Fruit fly (Drosophila melanogaster) whole organism, embryonic: ENCODE results near the gene Ugt36F1.

Experiments used
- Bdp1 ChIP-seq: fragments of 200-800 bp; sonication (Bioruptor generic); optimal IDR thresholded peaks from 3 replicates; lab custom pipeline; 2016; ENCODE audit warnings: missing biosample characterization, missing genetic modification characterization
- Blimp-1 ChIP-seq: fragments of 200-800 bp; sonication (Bioruptor generic); optimal IDR thresholded peaks from 3 replicates; lab custom pipeline; 2018; ENCODE audit warnings: missing biosample characterization, missing genetic modification characterization, mild to moderate bottlenecking, moderate library complexity, missing genetic modification reagents
- BtbVII ChIP-seq: fragments of 200-800 bp; sonication (Bioruptor generic); optimal IDR thresholded peaks from 3 replicates; lab custom pipeline; 2017; ENCODE audit warnings: missing biosample characterization, mild to moderate bottlenecking, missing genetic modification characterization
- CG1024 ChIP-seq: fragments of 200-800 bp; sonication (Bioruptor generic); IDR thresholded peaks from 2 replicates; pipeline ENCODE4 v1.3.6; 2022; ENCODE audit warnings: missing biosample characterization, missing genetic modification characterization
- CG11560 ChIP-seq: fragments of 200-800 bp; sonication (Bioruptor generic); IDR thresholded peaks from 3 replicates; pipeline ENCODE4 v1.3.6; 2022; ENCODE audit warnings: missing biosample characterization, missing genetic modification characterization
- CG12219 ChIP-seq: fragments of 200-800 bp; sonication (Bioruptor generic); optimal IDR thresholded peaks from 3 replicates; lab custom pipeline; 2018; ENCODE audit warnings: missing biosample characterization, mild to moderate bottlenecking, missing genetic modification characterization
- CG13296 ChIP-seq: fragments of 200-800 bp; sonication (Bioruptor generic); optimal IDR thresholded peaks from 3 replicates; lab custom pipeline; 2018; ENCODE audit warnings: missing biosample characterization, mild to moderate bottlenecking, missing genetic modification characterization
- CG14860 ChIP-seq: fragments of 200-800 bp; sonication (Bioruptor generic); IDR thresholded peaks from 3 replicates; pipeline ENCODE4 v1.3.6; 2022; ENCODE audit warnings: missing biosample characterization, missing genetic modification characterization; ENCODE audit not compliant: partially characterized antibody
- CG15514 ChIP-seq: fragments of 200-800 bp; sonication (Bioruptor generic); optimal IDR thresholded peaks from 3 replicates; lab custom pipeline; 2017; ENCODE audit warnings: missing biosample characterization, missing genetic modification characterization, mild to moderate bottlenecking, moderate library complexity, missing genetic modification reagents
- CG17328 ChIP-seq: fragments of 200-800 bp; sonication (Bioruptor generic); IDR thresholded peaks from 2 replicates; pipeline ENCODE4 v1.3.6; 2022; ENCODE audit warnings: missing biosample characterization, missing genetic modification characterization
- CG17385 ChIP-seq: fragments of 200-800 bp; sonication (Bioruptor generic); optimal IDR thresholded peaks from 3 replicates; lab custom pipeline; 2018; ENCODE audit warnings: missing biosample characterization, mild to moderate bottlenecking, missing genetic modification characterization
- CG1792 ChIP-seq: fragments of 200-800 bp; sonication (Bioruptor generic); optimal IDR thresholded peaks from 2 replicates; lab custom pipeline; 2016; ENCODE audit warnings: missing biosample characterization, missing genetic modification characterization
- CG2199 ChIP-seq: fragments of 200-800 bp; sonication (Bioruptor generic); IDR thresholded peaks from 3 replicates; pipeline ENCODE4 v1.3.6; 2022; ENCODE audit warnings: missing biosample characterization, missing genetic modification characterization
- CG31365 ChIP-seq: fragments of 200-800 bp; sonication (Bioruptor generic); optimal IDR thresholded peaks from 2 replicates; lab custom pipeline; 2018; ENCODE audit warnings: missing biosample characterization, mild to moderate bottlenecking, missing genetic modification characterization
- CG33213 ChIP-seq: fragments of 200-800 bp; sonication (Bioruptor generic); optimal IDR thresholded peaks from 3 replicates; lab custom pipeline; 2016; ENCODE audit warnings: missing biosample characterization, missing genetic modification characterization
- CG3726 ChIP-seq: fragments of 200-800 bp; sonication (Bioruptor generic); IDR thresholded peaks from 3 replicates; pipeline ENCODE4, ENCODE4 v1.3.6; 2022; ENCODE audit warnings: missing biosample characterization, missing genetic modification characterization
- CG6791 ChIP-seq: fragments of 200-800 bp; sonication (Bioruptor generic); IDR thresholded peaks from 3 replicates; pipeline ENCODE4 v1.3.6; 2022; ENCODE audit warnings: missing biosample characterization, missing genetic modification characterization; ENCODE audit not compliant: partially characterized antibody
- CG6854 ChIP-seq: fragments of 200-800 bp; sonication (Bioruptor generic); optimal IDR thresholded peaks from 3 replicates; lab custom pipeline; 2017; ENCODE audit warnings: missing biosample characterization, mild to moderate bottlenecking, missing genetic modification characterization
- CG7745 ChIP-seq: fragments of 200-800 bp; sonication (Bioruptor generic); optimal IDR thresholded peaks from 2 replicates; lab custom pipeline; 2018; ENCODE audit warnings: missing biosample characterization, mild to moderate bottlenecking, missing genetic modification characterization, moderate library complexity
- CG9797 ChIP-seq: fragments of 200-800 bp; sonication (Bioruptor generic); optimal IDR thresholded peaks from 3 replicates; lab custom pipeline; 2018; ENCODE audit warnings: missing biosample characterization, mild to moderate bottlenecking, missing genetic modification characterization
- Dll ChIP-seq: fragments of 200-800 bp; sonication (Bioruptor generic); IDR thresholded peaks from 4 replicates; pipeline ENCODE4 v1.3.6; 2022; ENCODE audit warnings: missing biosample characterization, missing genetic modification characterization; ENCODE audit not compliant: partially characterized antibody
- ERR ChIP-seq: fragments of 200-800 bp; sonication (Bioruptor generic); optimal IDR thresholded peaks from 2 replicates; lab custom pipeline; 2016; ENCODE audit warnings: missing biosample characterization, missing genetic modification characterization
- Hr3 ChIP-seq: fragments of 200-800 bp; sonication (Bioruptor generic); optimal IDR thresholded peaks from 3 replicates; lab custom pipeline; 2016; ENCODE audit warnings: missing biosample characterization, missing genetic modification characterization
- Hr39 ChIP-seq: fragments of >200 bp; optimal IDR thresholded peaks from 2 replicates; lab custom pipeline; 2017
- Hr78 ChIP-seq, 2 experiments: fragments of 200-800 bp in 1 of 2; fragments of >200 bp in 1 of 2; sonication (Bioruptor generic) in 1 of 2; optimal IDR thresholded peaks; 2 replicates each; lab custom pipeline; 2017 to 2019; ENCODE audit warnings: missing biosample characterization in 2 of 2, missing genetic modification characterization in 2 of 2, mild to moderate bottlenecking in 1 of 2, moderate library complexity in 1 of 2
- MESR4 ChIP-seq: fragments of 200-800 bp; sonication (Bioruptor generic); optimal IDR thresholded peaks from 2 replicates; lab custom pipeline; 2018; ENCODE audit warnings: missing biosample characterization, mild to moderate bottlenecking, missing genetic modification characterization, moderate library complexity
- Mes4 ChIP-seq: fragments of 200-800 bp; sonication (Bioruptor generic); optimal IDR thresholded peaks from 2 replicates; lab custom pipeline; 2016; ENCODE audit warnings: missing biosample characterization, missing genetic modification characterization
- Nf-YA ChIP-seq: fragments of 200-800 bp; sonication (Bioruptor generic); IDR thresholded peaks from 2 replicates; pipeline ENCODE4 v1.3.6; 2022; ENCODE audit warnings: missing biosample characterization, missing genetic modification characterization
- Nf-YC ChIP-seq: fragments of 200-800 bp; optimal IDR thresholded peaks from 3 replicates; lab custom pipeline; 2019; ENCODE audit warnings: missing biosample characterization, mild to moderate bottlenecking, missing genetic modification characterization, moderate library complexity
- Optix ChIP-seq: fragments of 200-800 bp; sonication (Bioruptor generic); IDR thresholded peaks from 3 replicates; pipeline ENCODE4 v1.3.6; 2022; ENCODE audit warnings: missing biosample characterization, missing genetic modification characterization
- Side ChIP-seq: fragments of 200-800 bp; sonication (Bioruptor generic); optimal IDR thresholded peaks from 2 replicates; lab custom pipeline; 2016; ENCODE audit warnings: missing biosample characterization, missing genetic modification characterization
- Sry-β ChIP-seq: fragments of 200-800 bp; sonication (Bioruptor generic); optimal IDR thresholded peaks from 2 replicates; lab custom pipeline; 2018; ENCODE audit warnings: missing biosample characterization, mild to moderate bottlenecking, missing genetic modification characterization, moderate library complexity
- abd-A ChIP-seq: fragments of 200-800 bp; sonication (Bioruptor generic); optimal IDR thresholded peaks from 3 replicates; lab custom pipeline; 2019; ENCODE audit warnings: missing biosample characterization, mild to moderate bottlenecking, missing genetic modification characterization, moderate library complexity
- bcd ChIP-seq: fragments of 200-800 bp; sonication (Bioruptor generic); optimal IDR thresholded peaks from 2 replicates; lab custom pipeline; 2017; ENCODE audit warnings: missing biosample characterization, mild to moderate bottlenecking, missing genetic modification characterization
- chm ChIP-seq: fragments of 200-800 bp; sonication (Bioruptor generic); IDR thresholded peaks from 2 replicates; pipeline ENCODE4 v1.3.6; 2022; ENCODE audit warnings: missing biosample characterization, missing genetic modification characterization
- eve ChIP-seq, 2 experiments: fragments of >200 bp; optimal IDR thresholded peaks; 2 replicates each; lab custom pipeline; 2017; ENCODE audit warnings: missing biosample characterization in 2 of 2, missing genetic modification characterization in 2 of 2
- fd102C ChIP-seq: fragments of 200-800 bp; sonication (Bioruptor generic); optimal IDR thresholded peaks from 2 replicates; lab custom pipeline; 2018; ENCODE audit warnings: missing biosample characterization, mild to moderate bottlenecking, missing genetic modification characterization, moderate library complexity
- fd64A ChIP-seq: fragments of 200-800 bp; sonication (Bioruptor generic); optimal IDR thresholded peaks from 3 replicates; lab custom pipeline; 2018; ENCODE audit warnings: missing biosample characterization, mild to moderate bottlenecking, missing genetic modification characterization
- fru ChIP-seq: fragments of >200 bp; optimal IDR thresholded peaks from 2 replicates; lab custom pipeline; 2017
- grau ChIP-seq: fragments of 200-800 bp; optimal IDR thresholded peaks from 3 replicates; lab custom pipeline; 2019; ENCODE audit warnings: missing biosample characterization, mild to moderate bottlenecking, missing genetic modification characterization, moderate library complexity
- gsb-n ChIP-seq: fragments of 200-800 bp; sonication (Bioruptor generic); optimal IDR thresholded peaks from 3 replicates; lab custom pipeline; 2018; ENCODE audit warnings: missing biosample characterization, mild to moderate bottlenecking, missing genetic modification characterization
- h ChIP-seq: fragments of >200 bp; optimal IDR thresholded peaks from 2 replicates; lab custom pipeline; 2017
- hb ChIP-seq: fragments of 200-800 bp; sonication (Bioruptor generic); IDR thresholded peaks from 3 replicates; pipeline ENCODE4 v1.3.6; 2022; ENCODE audit warnings: missing biosample characterization, missing genetic modification characterization; ENCODE audit not compliant: partially characterized antibody
- jumu ChIP-seq: fragments of 200-800 bp; sonication (Bioruptor generic); optimal IDR thresholded peaks from 3 replicates; lab custom pipeline; 2016; ENCODE audit warnings: missing biosample characterization, missing genetic modification characterization
- mirr ChIP-seq: fragments of 200-800 bp; sonication (Bioruptor generic); optimal IDR thresholded peaks from 3 replicates; lab custom pipeline; 2018; ENCODE audit warnings: missing biosample characterization, mild to moderate bottlenecking, missing genetic modification characterization
- odd ChIP-seq: fragments of 200-800 bp; sonication (Bioruptor generic); optimal IDR thresholded peaks from 2 replicates; lab custom pipeline; 2017; ENCODE audit warnings: missing biosample characterization, mild to moderate bottlenecking, missing genetic modification characterization
- repo ChIP-seq: fragments of 200-800 bp; sonication (Bioruptor generic); optimal IDR thresholded peaks from 2 replicates; lab custom pipeline; 2016; ENCODE audit warnings: missing biosample characterization, missing genetic modification characterization
- shn ChIP-seq: fragments of 200-800 bp; sonication (Bioruptor generic); optimal IDR thresholded peaks from 3 replicates; lab custom pipeline; 2016; ENCODE audit warnings: missing biosample characterization, missing genetic modification characterization
- tna ChIP-seq: fragments of 200-800 bp; sonication (Bioruptor generic); IDR thresholded peaks from 2 replicates; pipeline ENCODE4 v1.3.6; 2022; ENCODE audit warnings: missing biosample characterization, missing genetic modification characterization; ENCODE audit not compliant: partially characterized antibody
- vfl ChIP-seq: fragments of 200-800 bp; sonication (Bioruptor generic); optimal IDR thresholded peaks from 2 replicates; lab custom pipeline; 2016; ENCODE audit warnings: missing biosample characterization, missing genetic modification characterization

Ugt36F1 gene

dm6 chr2L:18839143-18839872, 20.2 kb downstream of the Ugt36F1 start, which contains the start of gene CG10600 (continued):
- TF ChIP-seq eve (GFP tag; optimal IDR thresholded peaks at IDR 0.05; lab: Kevin White, UChicago) (no peak), Dll (GFP tag; lab: Robert Waterston, UW) (peak; percentile 76), CG1024 (GFP tag; lab: Robert Waterston, UW) (peak; percentile 69), MESR4 (GFP tag; lab: Kevin White, UChicago) (peak; percentile 84), CG17385 (GFP tag; lab: Kevin White, UChicago) (peak; percentile 68), abd-A (no peak), CG6854 (GFP tag; lab: Kevin White, UChicago) (no peak), repo (peak; percentile 85), CG31365 (tag; lab: Kevin White, UChicago) (peak; percentile 67), CG11560 (tag; lab: Robert Waterston, UW) (peak; percentile 83; the same call in 2 of the 3 replicates), jumu (GFP tag; lab: Kevin White, UChicago) (peak; percentile 92), odd (peak; percentile 36), CG12219 (GFP tag; lab: Kevin White, UChicago) (peak; percentile 33), CG9797 (GFP tag; lab: Kevin White, UChicago) (peak; percentile 56), Hr3 (GFP tag; lab: Kevin White, UChicago) (peak; percentile 81), fd64A (peak; percentile 10), Bdp1 (GFP tag; lab: Kevin White, UChicago) (peak; percentile 84), chm (GFP tag; lab: Robert Waterston, UW) (peak; percentile 45; the same call in 1 of the 2 replicates), vfl (GFP tag; lab: Kevin White, UChicago) (peak; percentile 85), CG13296 (GFP tag; lab: Kevin White, UChicago) (peak; percentile 65), Hr39 (lab: Kevin White, UChicago) (no peak), CG7745 (tag; lab: Kevin White, UChicago) (no peak), CG1792 (peak; percentile 81), CG33213 (GFP tag; lab: Kevin White, UChicago) (peak; percentile 98), h (lab: Kevin White, UChicago) (no peak), CG14860 (GFP tag; lab: Robert Waterston, UW) (peak; percentile 76), gsb-n (peak; percentile 59), Mes4 (peak; percentile 72), Nf-YC (peak; percentile 59), CG15514 (GFP tag; lab: Kevin White, UChicago) (peak; percentile 95), bcd (peak; percentile 82), Hr78 (GFP tag; optimal IDR thresholded peaks at IDR 0.05; lab: Kevin White, UChicago) (no peak), CG6791 (peak; percentile 97), hb (GFP tag; lab: Robert Waterston, UW) (peak; percentile 67), CG3726 (GFP tag; lab: Robert Waterston, UW) (no peak), fd102C (peak; percentile 63), BtbVII (GFP tag; lab: Kevin White, UChicago) (peak; percentile 79), Optix (peak; percentile 58; the same call in 2 of the 3 replicates), fru (lab: Kevin White, UChicago) (no peak), Side (GFP tag; lab: Kevin White, UChicago) (peak; percentile 90), shn (GFP tag; lab: Kevin White, UChicago) (peak; percentile 87), ERR (GFP tag; lab: Kevin White, UChicago) (peak; percentile 90), grau (tag; lab: Kevin White, UChicago) (peak; percentile 69), mirr (GFP tag; lab: Kevin White, UChicago) (peak; percentile 69), CG17328 (GFP tag; lab: Robert Waterston, UW) (peak; percentile 68), CG2199 (GFP tag; lab: Robert Waterston, UW) (0 out of 3 replicates have a peak, but pooled peaks have one; percentile 57), tna (GFP tag; lab: Robert Waterston, UW) (peak; percentile 75), Nf-YA (no peak), Sry-β (GFP tag; lab: Kevin White, UChicago) (no peak), Blimp-1 (GFP tag; lab: Kevin White, UChicago) (no peak)
